Worm (Caenorhabditis elegans) whole organism, L2 larva: ENCODE measurements around the gene C25H3.10.

Source experiments
- C34F6.9 ChIP-seq: fragments of 150-350 bp; optimal IDR thresholded peaks from 2 replicates; lab custom pipeline; 2014; ENCODE audit warnings: missing biosample characterization, missing genetic modification characterization
- F13H6.1 ChIP-seq: sonication (generic microtip); optimal IDR thresholded peaks from 2 replicates; lab custom pipeline; 2016; ENCODE audit warnings: missing genetic modification characterization, missing compliant biosample characterization
- Y55F3AM.14 ChIP-seq: fragments of 200-800 bp; sonication (Bioruptor generic); optimal IDR thresholded peaks from 2 replicates; lab custom pipeline; 2018; ENCODE audit warnings: mild to moderate bottlenecking, missing genetic modification characterization, missing compliant biosample characterization
- aly-2 ChIP-seq: fragments of 150-350 bp; optimal IDR thresholded peaks from 2 replicates; lab custom pipeline; 2014; ENCODE audit warnings: missing biosample characterization, missing genetic modification characterization
- ama-1 ChIP-seq: fragments of 150-350 bp; optimal IDR thresholded peaks from 2 replicates; lab custom pipeline; 2018; ENCODE audit warnings: inconsistent platforms
- blmp-1 ChIP-seq: sonication (generic microtip); optimal IDR thresholded peaks from 2 replicates; lab custom pipeline; 2017; ENCODE audit warnings: missing genetic modification characterization, mild to moderate bottlenecking, missing compliant biosample characterization, antibody characterized with exemption, moderate library complexity; ENCODE audit not compliant: insufficient read depth
- ceh-16 ChIP-seq: fragments of 150-350 bp; optimal IDR thresholded peaks from 2 replicates; lab custom pipeline; 2014; ENCODE audit warnings: missing biosample characterization, missing genetic modification characterization
- ceh-82 ChIP-seq: fragments of 150-350 bp; optimal IDR thresholded peaks from 2 replicates; lab custom pipeline; 2014; ENCODE audit warnings: missing biosample characterization, missing genetic modification characterization
- crh-2 ChIP-seq: sonication (generic microtip); optimal IDR thresholded peaks from 2 replicates; lab custom pipeline; 2017; ENCODE audit warnings: missing biosample characterization, missing genetic modification characterization
- dmd-4 ChIP-seq: sonication (generic microtip); optimal IDR thresholded peaks from 2 replicates; lab custom pipeline; 2017; ENCODE audit warnings: missing biosample characterization, missing genetic modification characterization
- elt-1 ChIP-seq: fragments of 150-350 bp; optimal IDR thresholded peaks from 2 replicates; lab custom pipeline; 2014; ENCODE audit warnings: missing biosample characterization, missing genetic modification characterization
- fos-1 ChIP-seq: fragments of 150-350 bp; optimal IDR thresholded peaks from 2 replicates; lab custom pipeline; 2014; ENCODE audit warnings: missing biosample characterization, missing genetic modification characterization
- gmeb-1 ChIP-seq: fragments of 150-350 bp; optimal IDR thresholded peaks from 2 replicates; lab custom pipeline; 2014; ENCODE audit warnings: missing biosample characterization, missing genetic modification characterization
- lin-11 ChIP-seq: fragments of 150-350 bp; sonication (generic microtip); optimal IDR thresholded peaks from 2 replicates; lab custom pipeline; 2014; ENCODE audit warnings: missing biosample characterization, missing genetic modification characterization, inconsistent platforms, mixed read lengths
- lin-13 ChIP-seq: fragments of 150-350 bp; optimal IDR thresholded peaks from 2 replicates; lab custom pipeline; 2014; ENCODE audit warnings: missing biosample characterization, missing genetic modification reagents, missing genetic modification characterization
- lin-39 ChIP-seq: fragments of 150-350 bp; optimal IDR thresholded peaks from 2 replicates; lab custom pipeline; 2014; ENCODE audit warnings: missing biosample characterization, missing genetic modification reagents, missing genetic modification characterization
- lsy-2 ChIP-seq, 2 experiments: fragments of 150-350 bp in 1 of 2; sonication (generic microtip) in 1 of 2; optimal IDR thresholded peaks; 2 replicates each; lab custom pipeline; 2014 to 2017; ENCODE audit warnings: missing biosample characterization in 2 of 2, missing genetic modification characterization in 2 of 2
- mbf-1 ChIP-seq: sonication (generic microtip); optimal IDR thresholded peaks from 2 replicates; lab custom pipeline; 2017; ENCODE audit warnings: missing biosample characterization, missing genetic modification characterization
- nhr-10 ChIP-seq: sonication (generic microtip); optimal IDR thresholded peaks from 2 replicates; lab custom pipeline; 2017; ENCODE audit warnings: missing biosample characterization, missing genetic modification characterization
- nhr-11 ChIP-seq: fragments of 150-350 bp; optimal IDR thresholded peaks from 2 replicates; lab custom pipeline; 2014; ENCODE audit warnings: missing biosample characterization, missing genetic modification characterization
- nhr-12 ChIP-seq: fragments of 150-350 bp; optimal IDR thresholded peaks from 2 replicates; lab custom pipeline; 2014; ENCODE audit warnings: missing biosample characterization, missing genetic modification characterization
- nhr-129 ChIP-seq: fragments of 150-350 bp; optimal IDR thresholded peaks from 2 replicates; lab custom pipeline; 2014; ENCODE audit warnings: missing biosample characterization, missing genetic modification characterization
- nhr-21 ChIP-seq: fragments of 150-350 bp; optimal IDR thresholded peaks from 2 replicates; lab custom pipeline; 2014; ENCODE audit warnings: missing biosample characterization, missing genetic modification characterization
- nhr-23 ChIP-seq: fragments of 150-350 bp; optimal IDR thresholded peaks from 2 replicates; lab custom pipeline; 2014; ENCODE audit warnings: missing biosample characterization, missing genetic modification reagents, missing genetic modification characterization
- nhr-237 ChIP-seq: fragments of 150-350 bp; optimal IDR thresholded peaks from 2 replicates; lab custom pipeline; 2014; ENCODE audit warnings: missing biosample characterization, missing genetic modification characterization
- nhr-25 ChIP-seq: fragments of 150-350 bp; sonication (generic microtip); optimal IDR thresholded peaks from 3 replicates; lab custom pipeline; 2014; ENCODE audit warnings: missing biosample characterization, missing genetic modification characterization
- nhr-6 ChIP-seq: fragments of 150-350 bp; optimal IDR thresholded peaks from 2 replicates; lab custom pipeline; 2014; ENCODE audit warnings: missing biosample characterization, missing genetic modification characterization
- peb-1 ChIP-seq: fragments of 150-350 bp; optimal IDR thresholded peaks from 2 replicates; lab custom pipeline; 2014; ENCODE audit warnings: missing biosample characterization, missing genetic modification characterization
- sem-4 ChIP-seq: fragments of 150-350 bp; optimal IDR thresholded peaks from 2 replicates; lab custom pipeline; 2014; ENCODE audit warnings: missing biosample characterization, missing genetic modification reagents, missing genetic modification characterization
- skn-1 ChIP-seq: sonication (generic microtip); optimal IDR thresholded peaks from 2 replicates; lab custom pipeline; 2017; ENCODE audit warnings: missing biosample characterization, missing genetic modification characterization
- sma-3 ChIP-seq: sonication (generic microtip); optimal IDR thresholded peaks from 2 replicates; lab custom pipeline; 2016; ENCODE audit warnings: missing genetic modification reagents, missing genetic modification characterization, missing compliant biosample characterization
- sma-9 ChIP-seq, 2 experiments: fragments of 150-350 bp in 1 of 2; sonication (generic microtip) in 1 of 2; optimal IDR thresholded peaks; 2 replicates each; lab custom pipeline; 2014 to 2016; ENCODE audit warnings: missing genetic modification characterization in 2 of 2, mild to moderate bottlenecking in 1 of 2, missing biosample characterization in 1 of 2, missing compliant biosample characterization in 1 of 2, missing genetic modification reagents in 1 of 2, moderate library complexity in 1 of 2
- unc-39 ChIP-seq: fragments of 150-350 bp; optimal IDR thresholded peaks from 2 replicates; lab custom pipeline; 2014; ENCODE audit warnings: missing biosample characterization, missing genetic modification characterization
- unc-55 ChIP-seq: fragments of 150-350 bp; sonication (generic microtip); optimal IDR thresholded peaks from 3 replicates; lab custom pipeline; 2014; ENCODE audit warnings: missing biosample characterization, missing genetic modification reagents, missing genetic modification characterization
- unc-62 ChIP-seq: fragments of 150-350 bp; optimal IDR thresholded peaks from 2 replicates; lab custom pipeline; 2014; ENCODE audit warnings: missing biosample characterization, missing genetic modification reagents, missing genetic modification characterization
- zag-1 ChIP-seq: fragments of 150-350 bp; optimal IDR thresholded peaks from 2 replicates; lab custom pipeline; 2014; ENCODE audit warnings: missing biosample characterization, missing genetic modification characterization
- ztf-1 ChIP-seq: fragments of 200-800 bp; sonication (Bioruptor generic); conservative IDR thresholded peaks from 2 replicates; pipeline ENCODE4 v1.3.6; 2022; ENCODE audit warnings: missing genetic modification characterization, missing compliant biosample characterization
- ztf-11 ChIP-seq: sonication (generic microtip); optimal IDR thresholded peaks from 2 replicates; lab custom pipeline; 2017; ENCODE audit warnings: missing biosample characterization, missing genetic modification characterization

C25H3.10 gene

ce11 chrII:5668830-5669229, 29.9 kb downstream of the C25H3.10 start, which contains the start of gene C25H3.7:
Gene C25H3.7, minus strand, starts transcription at chrII:5668930.
- TF ChIP-seq nhr-11 (tag; lab: Kevin White, UChicago): no peak
- TF ChIP-seq gmeb-1: no peak
- TF ChIP-seq ceh-82 (tag; lab: Kevin White, UChicago): no peak
- TF ChIP-seq lsy-2 (tag; optimal IDR thresholded peaks at IDR 0.05; lab: Kevin White, UChicago): no peak

DNA sequence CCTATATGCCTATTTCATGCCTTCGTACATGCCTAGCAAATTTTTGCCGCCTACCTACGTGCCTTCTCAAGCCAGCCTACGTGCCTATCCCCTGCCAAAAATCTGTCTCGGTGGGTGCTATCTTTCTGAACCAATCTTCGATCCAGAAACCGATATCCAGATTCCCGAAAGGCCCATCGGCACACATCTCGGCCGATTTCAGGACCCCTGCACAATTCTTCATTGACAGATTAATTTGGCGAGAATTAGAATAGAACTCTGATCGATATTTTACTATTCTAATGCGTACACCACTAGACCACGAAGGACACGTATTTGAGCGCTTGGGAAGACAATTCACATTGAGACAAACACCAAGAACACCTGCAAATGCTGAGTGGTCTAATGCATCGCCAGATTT, 31.2 kb downstream of the C25H3.10 start:
- TF ChIP-seq nhr-25 (no peak), nhr-129 (tag; lab: Kevin White, UChicago) (no peak), elt-1 (tag; lab: Kevin White, UChicago) (no peak), nhr-23 (tag; lab: Kevin White, UChicago) (no peak), sem-4 (no peak), unc-39 (tag; lab: Kevin White, UChicago) (no peak), blmp-1 (tag; lab: Kevin White, UChicago) (no peak), peb-1 (tag; lab: Kevin White, UChicago) (no peak), nhr-6 (tag; lab: Kevin White, UChicago) (no peak), fos-1 (tag; lab: Kevin White, UChicago) (no peak), crh-2 (tag; lab: Kevin White, UChicago) (no peak), mbf-1 (no peak), nhr-11 (tag; lab: Kevin White, UChicago) (no peak), unc-62 (no peak), ceh-16 (tag; lab: Kevin White, UChicago) (no peak)

DNA sequence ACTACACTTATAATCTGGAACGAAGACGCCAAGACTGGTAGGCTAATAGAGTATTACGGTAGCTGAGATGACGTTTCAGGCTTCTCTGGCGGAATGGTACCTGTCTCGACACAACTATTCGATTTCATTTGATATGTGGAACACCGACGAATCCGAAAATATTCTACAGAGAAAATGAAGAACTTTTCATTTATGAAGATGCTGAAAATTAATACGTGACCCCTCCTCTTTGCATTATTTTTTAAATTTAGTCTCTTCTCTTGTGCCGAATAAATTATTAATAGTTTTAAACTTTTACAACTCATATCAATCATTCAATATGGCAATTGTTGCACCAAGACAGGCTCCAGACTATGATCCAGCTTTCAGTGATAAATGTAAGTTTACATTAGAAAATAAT, 32.8 kb downstream of the C25H3.10 start, which contains the start of gene C25H3.16:
TSS of gene C25H3.16 (plus strand) at position 301 of the 400 bp plus-strand sequence.
- no peak for TF ChIP-seq lsy-2 (tag; optimal IDR thresholded peaks at IDR 0.05; lab: Kevin White, UChicago)
- TF ChIP-seq lin-13 (GFP tag; lab: Kevin White, UChicago): no peak
- no peak for TF ChIP-seq ztf-11 (tag; lab: Kevin White, UChicago)
- no peak for TF ChIP-seq sem-4
- TF ChIP-seq unc-62: no peak
- TF ChIP-seq nhr-10 (tag; lab: Kevin White, UChicago): no peak
- TF ChIP-seq nhr-25: no peak
- no peak for TF ChIP-seq unc-39 (tag; lab: Kevin White, UChicago)
- no peak for TF ChIP-seq zag-1 (tag; lab: Kevin White, UChicago)
- no peak for TF ChIP-seq lin-39 (tag; lab: Kevin White, UChicago)
- no peak for TF ChIP-seq unc-55
- TF ChIP-seq Y55F3AM.14 (GFP tag; lab: Kevin White, UChicago): no peak
- TF ChIP-seq, all 48 proteins: peak for 0

- no peak for TF ChIP-seq nhr-25
- no peak for TF ChIP-seq C34F6.9 (tag; lab: Kevin White, UChicago)
These were observed 33.7 kb downstream of the C25H3.10 start, which contains the start of gene C25H3.15 for ce11 chrII:5665029-5665428. Gene C25H3.15, plus strand, starts transcription at chrII:5665329.

- TF ChIP-seq sma-3 (GFP tag; lab: Kevin White, UChicago): no peak
- TF ChIP-seq unc-62: no peak
- no peak for TF ChIP-seq lin-11 (tag; lab: Kevin White, UChicago)
- TF ChIP-seq dmd-4: no peak
- no peak for TF ChIP-seq ama-1 (lab: Kevin White, UChicago)
- TF ChIP-seq nhr-25: no peak
- TF ChIP-seq nhr-10 (tag; lab: Kevin White, UChicago): no peak
- TF ChIP-seq nhr-129 (tag; lab: Kevin White, UChicago): no peak
- peak in 1 of 2 experiments; percentile 49 for TF ChIP-seq lsy-2 (tag; optimal IDR thresholded peaks at IDR 0.05; lab: Kevin White, UChicago)
- TF ChIP-seq Y55F3AM.14 (GFP tag; lab: Kevin White, UChicago): no peak
- TF ChIP-seq nhr-237 (tag; lab: Kevin White, UChicago): no peak
- TF ChIP-seq F13H6.1 (tag; lab: Kevin White, UChicago): no peak
- TF ChIP-seq skn-1 (tag; lab: Kevin White, UChicago): no peak
- TF ChIP-seq nhr-11 (tag; lab: Kevin White, UChicago): no peak
- TF ChIP-seq nhr-23 (tag; lab: Kevin White, UChicago): no peak
- TF ChIP-seq aly-2 (tag; lab: Kevin White, UChicago): no peak
- no peak for TF ChIP-seq gmeb-1
- no peak for TF ChIP-seq nhr-6 (tag; lab: Kevin White, UChicago)
- TF ChIP-seq nhr-12: no peak
- no peak for TF ChIP-seq ztf-1
- TF ChIP-seq unc-55: peak; percentile 44
- TF ChIP-seq crh-2 (tag; lab: Kevin White, UChicago): peak; percentile 39
- TF ChIP-seq C34F6.9 (tag; lab: Kevin White, UChicago): peak; percentile 29
- TF ChIP-seq nhr-21 (tag; lab: Kevin White, UChicago): no peak
- peak; percentile 4 for TF ChIP-seq sma-9 (GFP tag; optimal IDR thresholded peaks at IDR 0.05; lab: Kevin White, UChicago)
- no peak for TF ChIP-seq sma-9 (tag; optimal IDR thresholded peaks at IDR 0.05; lab: Kevin White, UChicago)
These were observed 35.5 kb downstream of the C25H3.10 start for ce11 chrII:5663180-5663791.
